Fruit fly (Drosophila melanogaster) whole organism, wandering third instar larva: Measurements from ENCODE around the gene CG13403.

ENCODE experiments used
- Abd-B ChIP-seq: fragments of >200 bp; optimal IDR thresholded peaks from 2 replicates; lab custom pipeline; 2017; ENCODE audit warnings: missing biosample characterization, missing genetic modification characterization
- CrebA ChIP-seq: fragments of 200-800 bp; sonication (Bioruptor generic); optimal IDR thresholded peaks from 2 replicates; lab custom pipeline; 2016; ENCODE audit warnings: missing biosample characterization, mild to moderate bottlenecking, missing genetic modification characterization, borderline replicate concordance
- HLH106 ChIP-seq: fragments of 200-800 bp; optimal IDR thresholded peaks from 3 replicates; lab custom pipeline; 2019; ENCODE audit warnings: missing biosample characterization, mild to moderate bottlenecking, missing genetic modification characterization, moderate library complexity
- Hr83 ChIP-seq: fragments of 200-300 bp; sonication (Bioruptor generic); optimal IDR thresholded peaks from 2 replicates; lab custom pipeline; 2016; ENCODE audit warnings: missing biosample characterization, mild to moderate bottlenecking, missing genetic modification characterization, moderate library complexity; ENCODE audit not compliant: poor library complexity, severe bottlenecking
- fru ChIP-seq: fragments of 200-800 bp; sonication (Bioruptor generic); optimal IDR thresholded peaks from 3 replicates; lab custom pipeline; 2016; ENCODE audit warnings: missing biosample characterization, mild to moderate bottlenecking, missing genetic modification characterization
- lola ChIP-seq: fragments of >200 bp; optimal IDR thresholded peaks from 2 replicates; lab custom pipeline; 2017; ENCODE audit warnings: missing biosample characterization, missing genetic modification characterization
- pan ChIP-seq: fragments of >200 bp; optimal IDR thresholded peaks from 2 replicates; lab custom pipeline; 2017
- usp ChIP-seq: fragments of >200 bp; optimal IDR thresholded peaks from 2 replicates; lab custom pipeline; 2017; ENCODE audit warnings: missing biosample characterization, missing genetic modification characterization
- woc ChIP-seq: sonication (Bioruptor generic); optimal IDR thresholded peaks from 2 replicates; lab custom pipeline; 2016; ENCODE audit warnings: missing biosample characterization, mild to moderate bottlenecking, missing genetic modification characterization

dm6 chrX:14151906-14152305 lies 39.9 kb downstream of the CG13403 start, which contains the start of gene CG12479:
- TF ChIP-seq Abd-B (no peak), pan (no peak), woc (GFP tag; lab: Kevin White, UChicago) (no peak), CrebA (GFP tag; lab: Kevin White, UChicago) (no peak), lola (no peak), usp (GFP tag; lab: Kevin White, UChicago) (no peak), fru (no peak), HLH106 (tag; lab: Kevin White, UChicago) (no peak), Hr83 (no peak)
